Fruit fly (Drosophila melanogaster) whole organism, embryonic: ENCODE data around the gene AlaRS.

Source experiments
- Asciz ChIP-seq: fragments of 200-800 bp; sonication (Bioruptor generic); optimal IDR thresholded peaks from 2 replicates; lab custom pipeline; 2017; ENCODE audit warnings: missing biosample characterization, mild to moderate bottlenecking, missing genetic modification characterization, missing genetic modification reagents
- Bdp1 ChIP-seq: fragments of 200-800 bp; sonication (Bioruptor generic); optimal IDR thresholded peaks from 3 replicates; lab custom pipeline; 2016; ENCODE audit warnings: missing biosample characterization, missing genetic modification characterization
- CG10959 ChIP-seq: fragments of 200-800 bp; sonication (Bioruptor generic); IDR thresholded peaks from 2 replicates; pipeline ENCODE4 v1.3.6; 2022; ENCODE audit warnings: missing biosample characterization, missing genetic modification characterization
- CG11504 ChIP-seq: fragments of 200-800 bp; sonication (Bioruptor generic); optimal IDR thresholded peaks from 3 replicates; lab custom pipeline; 2019; ENCODE audit warnings: missing biosample characterization, mild to moderate bottlenecking, missing genetic modification characterization, moderate library complexity
- CG11695 ChIP-seq: fragments of 200-800 bp; sonication (Bioruptor generic); IDR thresholded peaks from 3 replicates; pipeline ENCODE4 v1.3.6; 2022; ENCODE audit warnings: missing biosample characterization, missing genetic modification characterization
- CG11696 ChIP-seq: fragments of 200-800 bp; sonication (Bioruptor generic); IDR thresholded peaks from 2 replicates; pipeline ENCODE4 v1.3.6; 2022; ENCODE audit warnings: missing biosample characterization, missing genetic modification characterization
- CG12236 ChIP-seq: fragments of 200-800 bp; sonication (Bioruptor generic); optimal IDR thresholded peaks from 2 replicates; lab custom pipeline; 2016; ENCODE audit warnings: missing biosample characterization, missing genetic modification characterization
- CG12391 ChIP-seq: fragments of 200-800 bp; sonication (Bioruptor generic); optimal IDR thresholded peaks from 3 replicates; lab custom pipeline; 2018; ENCODE audit warnings: missing biosample characterization, mild to moderate bottlenecking, missing genetic modification characterization, moderate library complexity
- CG13123 ChIP-seq: fragments of 200-800 bp; sonication (Bioruptor generic); optimal IDR thresholded peaks from 2 replicates; lab custom pipeline; 2016; ENCODE audit warnings: missing biosample characterization, missing genetic modification characterization
- CG14667 ChIP-seq: fragments of 200-800 bp; sonication (Bioruptor generic); IDR thresholded peaks from 2 replicates; pipeline ENCODE4 v1.3.6; 2022; ENCODE audit warnings: missing biosample characterization, missing genetic modification characterization
- CG15514 ChIP-seq: fragments of 200-800 bp; sonication (Bioruptor generic); optimal IDR thresholded peaks from 3 replicates; lab custom pipeline; 2017; ENCODE audit warnings: missing biosample characterization, missing genetic modification characterization, mild to moderate bottlenecking, moderate library complexity, missing genetic modification reagents
- CG31441 ChIP-seq: fragments of 200-800 bp; sonication (Bioruptor generic); IDR thresholded peaks from 2 replicates; pipeline ENCODE4 v1.3.6; 2022; ENCODE audit warnings: missing biosample characterization, missing genetic modification characterization
- CG3995 ChIP-seq: fragments of 200-800 bp; sonication (Bioruptor generic); optimal IDR thresholded peaks from 3 replicates; lab custom pipeline; 2016; ENCODE audit warnings: missing biosample characterization, missing genetic modification characterization
- CG42726 ChIP-seq: fragments of 200-800 bp; sonication (Bioruptor generic); IDR thresholded peaks from 2 replicates; pipeline ENCODE4 v1.3.6; 2022; ENCODE audit warnings: missing biosample characterization, missing genetic modification characterization; ENCODE audit not compliant: partially characterized antibody
- CG4617 ChIP-seq: fragments of 200-800 bp; sonication (Bioruptor generic); optimal IDR thresholded peaks from 3 replicates; lab custom pipeline; 2016; ENCODE audit warnings: missing biosample characterization, missing genetic modification characterization, borderline replicate concordance
- CG7963 ChIP-seq: fragments of 200-800 bp; sonication (Bioruptor generic); IDR thresholded peaks from 3 replicates; pipeline ENCODE4 v1.3.6; 2022; ENCODE audit warnings: missing biosample characterization, missing genetic modification characterization; ENCODE audit not compliant: partially characterized antibody
- CrebB ChIP-seq: fragments of 200-800 bp; sonication (Bioruptor generic); optimal IDR thresholded peaks from 3 replicates; lab custom pipeline; 2018; ENCODE audit warnings: missing biosample characterization, mild to moderate bottlenecking, missing genetic modification characterization
- D ChIP-seq, 2 experiments: fragments of 200-800 bp in 1 of 2; fragments of >200 bp in 1 of 2; sonication (Bioruptor generic) in 1 of 2; optimal IDR thresholded peaks; 2 replicates in 1 of 2; 3 replicates in 1 of 2; lab custom pipeline; 2017; ENCODE audit warnings: mild to moderate bottlenecking in 1 of 2, missing biosample characterization in 1 of 2, missing genetic modification characterization in 1 of 2, missing genetic modification reagents in 1 of 2
- Dip3 ChIP-seq: fragments of 200-800 bp; sonication (Bioruptor generic); optimal IDR thresholded peaks from 3 replicates; lab custom pipeline; 2016; ENCODE audit warnings: missing biosample characterization, missing genetic modification characterization
- Ets65A ChIP-seq: fragments of 200-800 bp; sonication (Bioruptor generic); peaks from one replicate; lab custom pipeline; 2016; ENCODE audit warnings: missing biosample characterization, missing genetic modification characterization
- Gsc ChIP-seq: fragments of 200-800 bp; sonication (Bioruptor generic); IDR thresholded peaks from 2 replicates; pipeline ENCODE4 v1.3.6; 2022; ENCODE audit warnings: missing biosample characterization, missing genetic modification characterization
- Lpt ChIP-seq: fragments of >200 bp; optimal IDR thresholded peaks from 2 replicates; lab custom pipeline; 2018; ENCODE audit warnings: missing biosample characterization, missing genetic modification characterization
- Mrtf ChIP-seq: fragments of 200-800 bp; sonication (Bioruptor generic); IDR thresholded peaks from 3 replicates; pipeline ENCODE4 v1.3.6; 2022; ENCODE audit warnings: missing biosample characterization, missing genetic modification characterization
- Optix ChIP-seq: fragments of 200-800 bp; sonication (Bioruptor generic); IDR thresholded peaks from 3 replicates; pipeline ENCODE4 v1.3.6; 2022; ENCODE audit warnings: missing biosample characterization, missing genetic modification characterization
- Poxn ChIP-seq: fragments of 200-800 bp; sonication (Bioruptor generic); IDR thresholded peaks from 2 replicates; pipeline ENCODE4 v1.3.6; 2022; ENCODE audit warnings: missing biosample characterization, missing genetic modification characterization
- Rx ChIP-seq: fragments of 200-800 bp; sonication (Bioruptor generic); IDR thresholded peaks from 2 replicates; pipeline ENCODE4 v1.3.6; 2022; ENCODE audit warnings: missing biosample characterization, missing genetic modification characterization
- TFAM ChIP-seq: fragments of 200-800 bp; sonication (Bioruptor generic); optimal IDR thresholded peaks from 2 replicates; lab custom pipeline; 2017; ENCODE audit warnings: missing biosample characterization, missing genetic modification characterization, inconsistent platforms
- cato ChIP-seq: fragments of 200-800 bp; sonication (Bioruptor generic); optimal IDR thresholded peaks from 2 replicates; lab custom pipeline; 2016; ENCODE audit warnings: missing biosample characterization, missing genetic modification characterization, borderline replicate concordance
- crol ChIP-seq: fragments of 200-800 bp; sonication (Bioruptor generic); IDR thresholded peaks from 2 replicates; pipeline ENCODE4 v1.3.6; 2022; ENCODE audit warnings: missing biosample characterization, missing genetic modification characterization
- dm ChIP-seq: fragments of 200-800 bp; sonication (Bioruptor generic); optimal IDR thresholded peaks from 3 replicates; lab custom pipeline; 2016; ENCODE audit warnings: missing biosample characterization, missing genetic modification characterization
- fd102C ChIP-seq: fragments of 200-800 bp; sonication (Bioruptor generic); optimal IDR thresholded peaks from 2 replicates; lab custom pipeline; 2018; ENCODE audit warnings: missing biosample characterization, mild to moderate bottlenecking, missing genetic modification characterization, moderate library complexity
- gro ChIP-seq: fragments of 200-800 bp; sonication (Bioruptor generic); optimal IDR thresholded peaks from 2 replicates; lab custom pipeline; 2016; ENCODE audit warnings: missing biosample characterization, missing genetic modification characterization
- gt ChIP-seq: fragments of 200-800 bp; sonication (Bioruptor generic); IDR thresholded peaks from 2 replicates; pipeline ENCODE4 v1.3.6; 2022; ENCODE audit warnings: missing biosample characterization, missing genetic modification characterization
- insv ChIP-seq, 2 experiments: fragments of 200-800 bp; sonication (Bioruptor generic); optimal IDR thresholded peaks; 3 replicates each; lab custom pipeline; 2016 to 2018; ENCODE audit warnings: missing biosample characterization in 2 of 2, missing genetic modification characterization in 2 of 2
- kah ChIP-seq: fragments of 200-800 bp; sonication (Bioruptor generic); optimal IDR thresholded peaks from 2 replicates; lab custom pipeline; 2018; ENCODE audit warnings: missing biosample characterization, mild to moderate bottlenecking, missing genetic modification characterization
- mam ChIP-seq: fragments of 200-800 bp; sonication (Bioruptor generic); optimal IDR thresholded peaks from 3 replicates; lab custom pipeline; 2016; ENCODE audit warnings: missing biosample characterization, missing genetic modification characterization
- nerfin-1 ChIP-seq: fragments of 200-800 bp; sonication (Bioruptor generic); optimal IDR thresholded peaks from 3 replicates; lab custom pipeline; 2019; ENCODE audit warnings: missing biosample characterization, mild to moderate bottlenecking, missing genetic modification characterization, moderate library complexity
- nerfin-2 ChIP-seq: fragments of 200-800 bp; sonication (Bioruptor generic); IDR thresholded peaks from 2 replicates; pipeline ENCODE4 v1.3.6; 2022; ENCODE audit warnings: missing biosample characterization, missing genetic modification characterization; ENCODE audit not compliant: partially characterized antibody
- otp ChIP-seq: fragments of 200-800 bp; sonication (Bioruptor generic); IDR thresholded peaks from 3 replicates; pipeline ENCODE4, ENCODE4 v1.3.6; 2022; ENCODE audit warnings: missing biosample characterization, missing genetic modification characterization
- peb ChIP-seq: fragments of 200-800 bp; sonication (Bioruptor generic); IDR thresholded peaks from 2 replicates; pipeline ENCODE4 v1.3.6; 2022; ENCODE audit warnings: missing biosample characterization, missing genetic modification characterization
- ro ChIP-seq: fragments of 200-800 bp; sonication (Bioruptor generic); IDR thresholded peaks from 2 replicates; pipeline ENCODE4 v1.3.6; 2022; ENCODE audit warnings: missing biosample characterization, missing genetic modification characterization
- sd ChIP-seq: fragments of 200-800 bp; sonication (Bioruptor generic); optimal IDR thresholded peaks from 3 replicates; lab custom pipeline; 2018; ENCODE audit warnings: missing biosample characterization, mild to moderate bottlenecking, missing genetic modification characterization, moderate library complexity
- sens-2 ChIP-seq: fragments of 200-800 bp; sonication (Bioruptor generic); IDR thresholded peaks from 2 replicates; pipeline ENCODE4 v1.3.6; 2022; ENCODE audit warnings: missing biosample characterization, missing genetic modification characterization
- sisA ChIP-seq: fragments of 200-800 bp; sonication (Bioruptor generic); IDR thresholded peaks from 2 replicates; pipeline ENCODE4 v1.3.6; 2022; ENCODE audit warnings: missing biosample characterization, missing genetic modification characterization
- slou ChIP-seq: fragments of 200-800 bp; sonication (Bioruptor generic); optimal IDR thresholded peaks from 3 replicates; lab custom pipeline; 2016; ENCODE audit warnings: missing biosample characterization, missing genetic modification characterization
- sug ChIP-seq: fragments of 200-800 bp; optimal IDR thresholded peaks from 2 replicates; lab custom pipeline; 2019; ENCODE audit warnings: missing biosample characterization, mild to moderate bottlenecking, missing genetic modification characterization, moderate library complexity
- unpg ChIP-seq: fragments of 200-800 bp; sonication (Bioruptor generic); optimal IDR thresholded peaks from 3 replicates; lab custom pipeline; 2018; ENCODE audit warnings: missing biosample characterization, mild to moderate bottlenecking, missing genetic modification characterization, moderate library complexity
- usp ChIP-seq: fragments of >200 bp; optimal IDR thresholded peaks from 2 replicates; lab custom pipeline; 2017; ENCODE audit warnings: missing biosample characterization, missing genetic modification characterization
- zen ChIP-seq: fragments of 200-800 bp; sonication (Bioruptor generic); optimal IDR thresholded peaks from 3 replicates; lab custom pipeline; 2018; ENCODE audit warnings: missing biosample characterization, mild to moderate bottlenecking, missing genetic modification characterization, moderate library complexity

The AlaRS gene

dm6 chr2L:8364006-8364956 is 17.3 kb downstream of the AlaRS start, which contains the start of the genes RpS13 and CSN8 (continued):
- TF ChIP-seq CrebB (tag; lab: Kevin White, UChicago), result no peak
- peak; percentile 85 for TF ChIP-seq CG7963 (GFP tag; lab: Robert Waterston, UW)
- peak; percentile 37 for TF ChIP-seq Asciz (GFP tag; lab: Kevin White, UChicago)
- no peak for TF ChIP-seq CG12236 (GFP tag; lab: Kevin White, UChicago)
- no peak for TF ChIP-seq Ets65A (GFP tag; lab: Kevin White, UChicago)
- no peak for TF ChIP-seq slou (GFP tag; lab: Kevin White, UChicago)
- TF ChIP-seq CG10959 (GFP tag; lab: Robert Waterston, UW), result no peak
- TF ChIP-seq CG3995, result peak; percentile 81
- TF ChIP-seq sens-2 (GFP tag; lab: Robert Waterston, UW), result no peak
- TF ChIP-seq Poxn (GFP tag; lab: Robert Waterston, UW), result no peak
- peak; percentile 27 for TF ChIP-seq sd (tag; lab: Kevin White, UChicago)
- TF ChIP-seq crol (GFP tag; lab: Robert Waterston, UW), result no peak
- TF ChIP-seq CG11504 (tag; lab: Kevin White, UChicago), result peak; percentile 44
- TF ChIP-seq kah (GFP tag; lab: Kevin White, UChicago), result no peak
- peak in 1 of 2 experiments; percentile 40 for TF ChIP-seq insv (GFP tag; optimal IDR thresholded peaks at IDR 0.05; lab: Kevin White, UChicago)
- no peak for TF ChIP-seq usp (GFP tag; lab: Kevin White, UChicago)
- TF ChIP-seq CG13123, result no peak
- TF ChIP-seq CG11696 (GFP tag; lab: Robert Waterston, UW), result no peak
- TF ChIP-seq otp, result no peak
- TF ChIP-seq Dip3 (GFP tag; lab: Kevin White, UChicago), result peak; percentile 7
- peak; percentile 55 for TF ChIP-seq sug (tag; lab: Kevin White, UChicago)
- TF ChIP-seq CG14667 (GFP tag; lab: Robert Waterston, UW), result no peak
- TF ChIP-seq dm, result peak; percentile 92
- TF ChIP-seq nerfin-2, result peak; percentile 80
- TF ChIP-seq gt, result no peak
- peak; percentile 29 for TF ChIP-seq gro (GFP tag; lab: Kevin White, UChicago)
- TF ChIP-seq TFAM (GFP tag; lab: Kevin White, UChicago), result no peak
- TF ChIP-seq ro (GFP tag; lab: Robert Waterston, UW), result no peak
- peak; percentile 41 for TF ChIP-seq CG12391
- no peak for TF ChIP-seq peb
- TF ChIP-seq CG4617 (GFP tag; lab: Kevin White, UChicago), result peak; percentile 56
- TF ChIP-seq cato (GFP tag; lab: Kevin White, UChicago), result no peak
- TF ChIP-seq fd102C (GFP tag; lab: Kevin White, UChicago), result no peak
- TF ChIP-seq mam (GFP tag; lab: Kevin White, UChicago), result no peak
- TF ChIP-seq nerfin-1 (tag; lab: Kevin White, UChicago), result peak; percentile 39
- no peak for TF ChIP-seq sisA (GFP tag; lab: Robert Waterston, UW)
- peak; percentile 80 for TF ChIP-seq CG42726 (GFP tag; lab: Robert Waterston, UW)
- TF ChIP-seq Mrtf, result no peak
- TF ChIP-seq zen (tag; lab: Kevin White, UChicago), result peak; percentile 36
- TF ChIP-seq Bdp1 (GFP tag; lab: Kevin White, UChicago), result no peak
- no peak for TF ChIP-seq Lpt (GFP tag; lab: Kevin White, UChicago)
- no peak for TF ChIP-seq CG11695
- no peak for TF ChIP-seq Rx (GFP tag; lab: Robert Waterston, UW)
- no peak for TF ChIP-seq Gsc (GFP tag; lab: Robert Waterston, UW)
- peak; percentile 54; the same call in 1 of the 2 replicates for TF ChIP-seq CG31441
- peak; percentile 27 for TF ChIP-seq unpg (GFP tag; lab: Kevin White, UChicago)
- peak; percentile 60 for TF ChIP-seq CG15514
- TF ChIP-seq Optix (GFP tag; lab: Robert Waterston, UW), result no peak
- TF ChIP-seq D (optimal IDR thresholded peaks at IDR 0.05; lab: Kevin White, UChicago), result no peak
- no peak for TF ChIP-seq D (GFP tag; optimal IDR thresholded peaks at IDR 0.05; lab: Kevin White, UChicago)
